Worm (Caenorhabditis elegans) whole organism, L2 larva: ENCODE results near the gene F47B10.4.

ENCODE experiments used
- ama-1 ChIP-seq: fragments of 150-350 bp; optimal IDR thresholded peaks from 2 replicates; lab custom pipeline; 2018; ENCODE audit warnings: inconsistent platforms
- lin-13 ChIP-seq: fragments of 150-350 bp; optimal IDR thresholded peaks from 2 replicates; lab custom pipeline; 2014; ENCODE audit warnings: missing biosample characterization, missing genetic modification reagents, missing genetic modification characterization
- lsy-2 ChIP-seq, 2 experiments: fragments of 150-350 bp in 1 of 2; sonication (generic microtip) in 1 of 2; optimal IDR thresholded peaks; 2 replicates each; lab custom pipeline; 2014 to 2017; ENCODE audit warnings: missing biosample characterization in 2 of 2, missing genetic modification characterization in 2 of 2
- mab-5 ChIP-seq: fragments of 150-350 bp; optimal IDR thresholded peaks from 2 replicates; lab custom pipeline; 2014; ENCODE audit warnings: missing biosample characterization, missing genetic modification characterization
- nhr-11 ChIP-seq: fragments of 150-350 bp; optimal IDR thresholded peaks from 2 replicates; lab custom pipeline; 2014; ENCODE audit warnings: missing biosample characterization, missing genetic modification characterization
- unc-62 ChIP-seq: fragments of 150-350 bp; optimal IDR thresholded peaks from 2 replicates; lab custom pipeline; 2014; ENCODE audit warnings: missing biosample characterization, missing genetic modification reagents, missing genetic modification characterization

- TF ChIP-seq lsy-2 (tag; optimal IDR thresholded peaks at IDR 0.05; lab: Kevin White, UChicago), result no peak
- no peak for TF ChIP-seq unc-62 (GFP tag; lab: Kevin White, UChicago)
- no peak for TF ChIP-seq lin-13 (GFP tag; lab: Kevin White, UChicago)
- no peak for TF ChIP-seq mab-5 (tag; lab: Kevin White, UChicago)
- no peak for TF ChIP-seq ama-1 (lab: Kevin White, UChicago)
- TF ChIP-seq nhr-11 (tag; lab: Kevin White, UChicago), result no peak
These were observed 29.4 kb upstream of the F47B10.4 start for ce11 chrX:10861673-10862072.
